Worm (Caenorhabditis elegans): ENCODE measurements around the gene E02H1.1.

ce11 chrII:9566045-9566444 is 24.9 kb downstream of the E02H1.1 start:
- TF ChIP-seq ceh-13 (GFP tag; optimal IDR thresholded peaks at IDR 0.05) (peak; percentile 90), ama-1 (optimal IDR thresholded peaks at IDR 0.05) (no peak), tra-4 (tag; optimal IDR thresholded peaks at IDR 0.05) (peak; percentile 55), hnd-1 (tag; optimal IDR thresholded peaks at IDR 0.05) (peak; percentile 79)
